Worm (Caenorhabditis elegans): Measurements from ENCODE around the gene pyt-1.

DNA sequence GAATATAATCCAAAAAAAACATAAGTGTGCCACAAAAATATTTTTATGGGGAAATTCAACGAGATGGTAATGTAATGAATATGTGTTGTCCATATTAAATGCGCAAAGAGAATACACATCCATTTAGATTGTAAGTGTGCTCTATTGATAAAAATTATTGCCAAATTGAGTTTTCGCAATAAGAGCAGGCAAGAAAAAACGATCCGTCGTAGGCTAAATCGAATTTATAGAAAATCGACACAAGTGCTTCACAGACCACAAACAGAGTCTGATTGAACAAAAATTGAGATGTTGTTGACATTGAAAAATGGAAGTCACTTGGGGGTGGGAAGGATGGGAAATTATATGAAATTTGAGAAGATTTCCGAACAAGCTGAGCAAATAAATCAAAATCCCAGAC lies 35.9 kb upstream of the pyt-1 start:
- TF ChIP-seq ceh-9 (tag; optimal IDR thresholded peaks at IDR 0.05) (no peak), sea-2 (GFP tag; optimal IDR thresholded peaks at IDR 0.05) (no peak), skn-1 (tag; optimal IDR thresholded peaks at IDR 0.05) (no peak), nhr-11 (tag; optimal IDR thresholded peaks at IDR 0.05) (no peak), snpc-4 (tag; optimal IDR thresholded peaks at IDR 0.05) (no peak), nhr-25 (tag; optimal IDR thresholded peaks at IDR 0.05) (no peak), fkh-10 (GFP tag; optimal IDR thresholded peaks at IDR 0.05) (no peak)

Data from whole organism, L3 larva.